Worm (Caenorhabditis elegans) whole organism, late embryonic: ENCODE results near the gene Y45G5AM.6.

Source experiments
- K02D7.2 ChIP-seq: sonication (generic microtip); optimal IDR thresholded peaks from 2 replicates; lab custom pipeline; 2017; ENCODE audit warnings: mild to moderate bottlenecking, missing genetic modification characterization, missing compliant biosample characterization
- K09A11.1 ChIP-seq: sonication (generic microtip); optimal IDR thresholded peaks from 2 replicates; lab custom pipeline; 2017; ENCODE audit warnings: antibody characterized with exemption, mild to moderate bottlenecking, missing genetic modification characterization, missing compliant biosample characterization; ENCODE audit not compliant: insufficient read depth
- ama-1 ChIP-seq: fragments of 150-350 bp; optimal IDR thresholded peaks from 2 replicates; lab custom pipeline; 2014
- ceh-45 ChIP-seq: fragments of 200-800 bp; sonication (Bioruptor generic); IDR thresholded peaks from 2 replicates; pipeline ENCODE4 v1.3.6; 2022; ENCODE audit warnings: missing genetic modification reagents, missing genetic modification characterization, missing compliant biosample characterization
- nfya-1 ChIP-seq: sonication (generic microtip); optimal IDR thresholded peaks from 2 replicates; lab custom pipeline; 2017; ENCODE audit warnings: missing genetic modification characterization, mild to moderate bottlenecking, missing compliant biosample characterization, antibody characterized with exemption, moderate library complexity
- pha-4 ChIP-seq: fragments of 150-350 bp; optimal IDR thresholded peaks from 2 replicates; lab custom pipeline; 2018; ENCODE audit warnings: missing biosample characterization, missing genetic modification reagents, missing genetic modification characterization
- tbx-2 ChIP-seq: sonication (generic microtip); optimal IDR thresholded peaks from 2 replicates; lab custom pipeline; 2016; ENCODE audit warnings: missing genetic modification characterization, missing compliant biosample characterization

ce11 chrV:4170138-4170537 lies 18.0 kb upstream of the Y45G5AM.6 start, which contains the start of gene Y45G5AM.7:
- TF ChIP-seq nfya-1 (tag; lab: Kevin White, UChicago) (no peak), K09A11.1 (tag; lab: Kevin White, UChicago) (no peak), K02D7.2 (tag; lab: Kevin White, UChicago) (no peak), pha-4 (no peak), tbx-2 (tag; lab: Kevin White, UChicago) (no peak), ceh-45 (GFP tag; lab: Robert Waterston, UW) (no peak), ama-1 (lab: Kevin White, UChicago) (no peak)
